Worm (Caenorhabditis elegans): Measurements from ENCODE around the gene ttr-39.

ttr-39 gene

DNA sequence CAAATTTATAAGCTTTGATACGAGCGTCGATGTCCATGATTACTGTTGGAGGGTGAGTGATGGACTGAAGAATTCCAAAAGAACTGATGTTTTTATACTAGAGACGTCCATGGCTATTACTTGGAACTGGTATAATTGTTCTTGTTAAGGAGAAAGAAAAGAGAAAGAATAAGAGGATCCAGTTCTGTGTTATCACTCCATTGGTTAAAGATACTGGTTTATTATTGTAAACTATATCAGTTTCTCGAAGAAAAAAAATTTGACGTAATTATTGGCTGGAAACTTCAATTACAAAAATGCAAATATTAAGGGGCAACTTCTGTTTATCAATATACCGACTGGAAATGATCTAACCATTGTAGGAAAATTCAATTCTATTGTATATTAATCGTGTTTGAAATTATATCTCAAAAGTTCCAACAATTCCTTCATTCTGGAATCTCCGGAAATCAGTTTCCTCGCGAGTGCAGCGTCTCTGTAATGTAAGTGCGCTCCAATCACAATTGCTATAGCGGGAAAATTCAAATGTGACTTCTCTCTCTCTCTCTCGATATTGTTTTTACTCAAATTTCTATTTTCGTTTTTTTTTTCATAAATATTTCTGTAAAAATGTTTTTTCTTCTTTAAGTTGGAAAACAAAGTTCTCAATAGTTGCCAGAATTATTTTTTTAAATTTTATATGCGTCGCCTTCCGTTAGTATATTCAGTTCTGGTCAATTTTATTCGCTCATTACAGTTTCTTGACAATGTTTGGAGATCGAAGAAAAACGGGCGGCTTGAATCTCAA lies 4.1 kb downstream of the ttr-39 start, which contains the start of the genes col-2 and ndc-80:
Gene col-2 (minus strand): TSS at position 51 of the 787 bp plus-strand sequence.
Gene ndc-80 (plus strand): TSS at position 737 of the 787 bp plus-strand sequence.
- TF ChIP-seq egl-27 (tag; optimal IDR thresholded peaks at IDR 0.05) (no peak), aha-1 (tag; optimal IDR thresholded peaks at IDR 0.05) (no peak), jun-1 (tag; optimal IDR thresholded peaks at IDR 0.05) (no peak), hlh-17 (GFP tag; optimal IDR thresholded peaks at IDR 0.05; ENCODE audit: borderline replicate concordance) (no peak), pax-3 (tag; optimal IDR thresholded peaks at IDR 0.05) (peak; percentile 52), blmp-1 (tag; optimal IDR thresholded peaks at IDR 0.05) (peak; percentile 71), sptf-1 (tag; optimal IDR thresholded peaks at IDR 0.05) (no peak), nhr-12 (tag; optimal IDR thresholded peaks at IDR 0.05) (no peak), nhr-76 (tag; optimal IDR thresholded peaks at IDR 0.05) (no peak), mab-9 (GFP tag; IDR thresholded peaks at IDR 0.05) (no peak), snu-23 (GFP tag; optimal IDR thresholded peaks at IDR 0.05) (peak; percentile 82), efl-3 (GFP tag; optimal IDR thresholded peaks at IDR 0.05) (no peak), unc-30 (tag; optimal IDR thresholded peaks at IDR 0.05) (no peak), nhr-11 (tag; optimal IDR thresholded peaks at IDR 0.05) (no peak), lin-15B (tag; optimal IDR thresholded peaks at IDR 0.05) (peak; percentile 87), fkh-4 (tag; optimal IDR thresholded peaks at IDR 0.05; ENCODE audit: borderline replicate concordance) (no peak), pqm-1 (tag; optimal IDR thresholded peaks at IDR 0.05) (no peak), elt-3 (tag; optimal IDR thresholded peaks at IDR 0.05) (peak in 1 of 6 experiments; percentile 68), lsy-2 (tag; optimal IDR thresholded peaks at IDR 0.05) (peak; percentile 69 to 92), lin-14 (GFP tag; optimal IDR thresholded peaks at IDR 0.05) (peak; percentile 79), C34B4.2 (tag; optimal IDR thresholded peaks at IDR 0.05) (no peak), unc-86 (tag; optimal IDR thresholded peaks at IDR 0.05) (peak; percentile 38), nhr-19 (GFP tag; conservative IDR thresholded peaks at IDR 0.05) (peak; percentile 58), lin-35 (GFP tag; optimal IDR thresholded peaks at IDR 0.05) (peak; percentile 85 to 95), grh-1 (GFP tag; IDR thresholded peaks at IDR 0.05) (no peak), C16A3.4 (tag; optimal IDR thresholded peaks at IDR 0.05) (peak; percentile 93), isw-1 (GFP tag; IDR thresholded peaks at IDR 0.05) (peak; percentile 48), lin-13 (GFP tag; optimal IDR thresholded peaks at IDR 0.05) (peak; percentile 71), pag-3 (tag; optimal IDR thresholded peaks at IDR 0.05; ENCODE audit: borderline replicate concordance, insufficient read depth) (no peak), ceh-8 (GFP tag; optimal IDR thresholded peaks at IDR 0.05) (no peak), egl-13 (tag; optimal IDR thresholded peaks at IDR 0.05) (no peak), swsn-7 (tag; optimal IDR thresholded peaks at IDR 0.05) (peak; percentile 51), ceh-88 (GFP tag; IDR thresholded peaks at IDR 0.05) (no peak; the same call in 1 of the 2 replicates), sox-4 (tag; optimal IDR thresholded peaks at IDR 0.05) (no peak), mdl-1 (tag; optimal IDR thresholded peaks at IDR 0.05) (peak in 1 of 2 experiments; percentile 59), unc-98 (GFP tag; IDR thresholded peaks at IDR 0.05) (no peak), unc-130 (tag; optimal IDR thresholded peaks at IDR 0.05) (no peak), ztf-11 (tag; optimal IDR thresholded peaks at IDR 0.05) (peak in 1 of 2 experiments; percentile 17), snpc-4 (tag; optimal IDR thresholded peaks at IDR 0.05) (peak; percentile 13), unc-62 (GFP tag; optimal IDR thresholded peaks at IDR 0.05) (no peak), Y116A8C.19 (tag; optimal IDR thresholded peaks at IDR 0.05; ENCODE audit: borderline replicate concordance) (no peak), nhr-20 (tag; optimal IDR thresholded peaks at IDR 0.05) (peak; percentile 71), nhr-84 (tag; optimal IDR thresholded peaks at IDR 0.05) (no peak), xbp-1 (tag; optimal IDR thresholded peaks at IDR 0.05) (peak; percentile 71), tbx-2 (tag; optimal IDR thresholded peaks at IDR 0.05) (peak; percentile 61), nhr-90 (tag; optimal IDR thresholded peaks at IDR 0.05; ENCODE audit: poor library complexity) (peak; percentile 67), tlp-1 (tag; optimal IDR thresholded peaks at IDR 0.05) (no peak), nhr-85 (tag) (peak; percentile 79), mef-2 (tag; optimal IDR thresholded peaks at IDR 0.05) (no peak), ceh-90 (tag; optimal IDR thresholded peaks at IDR 0.05) (no peak), alr-1 (tag; optimal IDR thresholded peaks at IDR 0.05; ENCODE audit: borderline replicate concordance) (no peak)
